Worm (Caenorhabditis elegans) whole organism, L1 larva: ENCODE measurements around the gene D1086.9.

ENCODE experiments used
- Y116A8C.19 ChIP-seq: sonication (generic microtip); optimal IDR thresholded peaks from 2 replicates; lab custom pipeline; 2016; ENCODE audit warnings: missing compliant biosample characterization, missing genetic modification characterization, borderline replicate concordance
- aha-1 ChIP-seq: fragments of 150-350 bp; optimal IDR thresholded peaks from 2 replicates; lab custom pipeline; 2014; ENCODE audit warnings: missing biosample characterization, missing genetic modification characterization
- aly-2 ChIP-seq: fragments of 150-350 bp; optimal IDR thresholded peaks from 2 replicates; lab custom pipeline; 2014; ENCODE audit warnings: missing biosample characterization, missing genetic modification characterization
- ama-1 ChIP-seq: fragments of 150-350 bp; optimal IDR thresholded peaks from 2 replicates; lab custom pipeline; 2014
- blmp-1 ChIP-seq: fragments of 150-350 bp; optimal IDR thresholded peaks from 2 replicates; lab custom pipeline; 2014; ENCODE audit warnings: missing biosample characterization, missing genetic modification characterization
- ceh-8 ChIP-seq: fragments of 200-800 bp; sonication (Bioruptor generic); optimal IDR thresholded peaks from 2 replicates; lab custom pipeline; 2018; ENCODE audit warnings: mild to moderate bottlenecking, missing genetic modification characterization, moderate library complexity, missing compliant biosample characterization
- ceh-82 ChIP-seq, 3 experiments: fragments of 150-350 bp in 1 of 3; sonication (generic microtip) in 2 of 3; optimal IDR thresholded peaks; 2 replicates each; lab custom pipeline; 2014 to 2017; ENCODE audit warnings: missing biosample characterization in 3 of 3, missing genetic modification characterization in 3 of 3
- ceh-88 ChIP-seq: fragments of 200-800 bp; sonication (Bioruptor generic); IDR thresholded peaks from 2 replicates; pipeline ENCODE4 v1.3.6; 2022; ENCODE audit warnings: missing genetic modification characterization, missing compliant biosample characterization
- ceh-90 ChIP-seq: sonication (generic microtip); optimal IDR thresholded peaks from 2 replicates; lab custom pipeline; 2016; ENCODE audit warnings: missing genetic modification characterization, missing compliant biosample characterization
- ces-1 ChIP-seq: fragments of 150-350 bp; optimal IDR thresholded peaks from 2 replicates; lab custom pipeline; 2014; ENCODE audit warnings: missing biosample characterization, missing genetic modification reagents, missing genetic modification characterization
- dpl-1 ChIP-seq, 3 experiments: fragments of 150-350 bp in 2 of 3; sonication (generic microtip) in 1 of 3; optimal IDR thresholded peaks; 2 replicates each; lab custom pipeline; 2014 to 2017; ENCODE audit warnings: missing biosample characterization in 3 of 3, missing genetic modification characterization in 3 of 3, missing genetic modification reagents in 3 of 3
- dsc-1 ChIP-seq: sonication (generic microtip); optimal IDR thresholded peaks from 2 replicates; lab custom pipeline; 2016; ENCODE audit warnings: mild to moderate bottlenecking, missing genetic modification characterization, missing compliant biosample characterization
- efl-1 ChIP-seq, 4 experiments: fragments of 150-350 bp; optimal IDR thresholded peaks in 3 of 4; peaks in 1 of 4; 1 replicate in 1 of 4; 2 replicates in 3 of 4; lab custom pipeline; 2014; ENCODE audit warnings: missing biosample characterization in 2 of 4, missing genetic modification characterization in 2 of 4, missing genetic modification reagents in 2 of 4
- egl-13 ChIP-seq: sonication (generic microtip); optimal IDR thresholded peaks from 2 replicates; lab custom pipeline; 2016; ENCODE audit warnings: missing genotype, missing genetic modification reagents, missing genetic modification characterization, missing compliant biosample characterization
- egl-27 ChIP-seq, 2 experiments: fragments of 150-350 bp in 1 of 2; sonication (generic microtip); optimal IDR thresholded peaks; 3 replicates each; lab custom pipeline; 2017 to 2018; ENCODE audit warnings: missing biosample characterization in 2 of 2, missing genetic modification characterization in 2 of 2, missing genetic modification reagents in 2 of 2
- elt-3 ChIP-seq, 6 experiments: fragments of 150-350 bp in 1 of 6; sonication (generic microtip); optimal IDR thresholded peaks; 2 replicates each; lab custom pipeline; 2017 to 2018; ENCODE audit warnings: missing biosample characterization in 6 of 6, missing genetic modification characterization in 6 of 6, inconsistent platforms in 1 of 6
- fkh-10 ChIP-seq: sonication (generic microtip); optimal IDR thresholded peaks from 2 replicates; lab custom pipeline; 2017; ENCODE audit warnings: missing biosample characterization, missing genetic modification reagents, missing genetic modification characterization
- fkh-4 ChIP-seq: sonication (generic microtip); optimal IDR thresholded peaks from 2 replicates; lab custom pipeline; 2016; ENCODE audit warnings: missing compliant biosample characterization, missing genetic modification characterization, borderline replicate concordance
- fkh-8 ChIP-seq: sonication (generic microtip); optimal IDR thresholded peaks from 2 replicates; lab custom pipeline; 2016; ENCODE audit warnings: mild to moderate bottlenecking, missing genetic modification characterization, missing compliant biosample characterization
- fos-1 ChIP-seq: fragments of 150-350 bp; optimal IDR thresholded peaks from 2 replicates; lab custom pipeline; 2014; ENCODE audit warnings: missing biosample characterization, missing genetic modification characterization
- irx-1 ChIP-seq: sonication (generic microtip); optimal IDR thresholded peaks from 2 replicates; lab custom pipeline; 2016; ENCODE audit warnings: missing genetic modification characterization, missing compliant biosample characterization
- isw-1 ChIP-seq: fragments of 200-800 bp; sonication (Bioruptor generic); IDR thresholded peaks from 2 replicates; pipeline ENCODE4 v1.3.6; 2022; ENCODE audit warnings: missing genetic modification characterization, missing compliant biosample characterization
- lin-13 ChIP-seq: fragments of 150-350 bp; optimal IDR thresholded peaks from 2 replicates; lab custom pipeline; 2014; ENCODE audit warnings: missing biosample characterization, missing genetic modification reagents, missing genetic modification characterization
- lin-14 ChIP-seq: fragments of 200-800 bp; sonication (Bioruptor generic); optimal IDR thresholded peaks from 2 replicates; lab custom pipeline; 2018; ENCODE audit warnings: mild to moderate bottlenecking, missing genetic modification characterization, moderate library complexity, missing compliant biosample characterization
- lin-15B ChIP-seq: fragments of 150-350 bp; sonication (generic microtip); optimal IDR thresholded peaks from 3 replicates; lab custom pipeline; 2014; ENCODE audit warnings: missing biosample characterization, missing genetic modification characterization
- lin-35 ChIP-seq, 2 experiments: fragments of 150-350 bp; optimal IDR thresholded peaks; 2 replicates each; lab custom pipeline; 2014; ENCODE audit warnings: missing biosample characterization in 2 of 2, missing genetic modification characterization in 2 of 2, missing genetic modification reagents in 2 of 2
- lin-39 ChIP-seq: fragments of 150-350 bp; optimal IDR thresholded peaks from 2 replicates; lab custom pipeline; 2014; ENCODE audit warnings: missing biosample characterization, missing genetic modification reagents, missing genetic modification characterization
- lsy-2 ChIP-seq, 2 experiments: fragments of 150-350 bp; optimal IDR thresholded peaks; 2 replicates each; lab custom pipeline; 2014; ENCODE audit warnings: missing biosample characterization in 2 of 2, missing genetic modification characterization in 2 of 2
- mab-9 ChIP-seq: fragments of 200-800 bp; sonication (Bioruptor generic); IDR thresholded peaks from 2 replicates; pipeline ENCODE4 v1.3.6; 2022; ENCODE audit warnings: missing genetic modification reagents, missing genetic modification characterization, missing compliant biosample characterization
- mdl-1 ChIP-seq, 2 experiments: fragments of 150-350 bp; optimal IDR thresholded peaks; 2 replicates each; lab custom pipeline; 2014 to 2017; ENCODE audit warnings: missing biosample characterization in 2 of 2, missing genetic modification characterization in 2 of 2, inconsistent platforms in 1 of 2
- mep-1 ChIP-seq: fragments of 150-350 bp; optimal IDR thresholded peaks from 2 replicates; lab custom pipeline; 2014; ENCODE audit warnings: missing biosample characterization, missing genetic modification characterization
- nhr-47 ChIP-seq: sonication (generic microtip); optimal IDR thresholded peaks from 2 replicates; lab custom pipeline; 2016; ENCODE audit warnings: mild to moderate bottlenecking, missing genetic modification characterization, moderate library complexity, missing compliant biosample characterization
- nhr-71 ChIP-seq: sonication (generic microtip); optimal IDR thresholded peaks from 2 replicates; lab custom pipeline; 2016; ENCODE audit warnings: mild to moderate bottlenecking, missing genetic modification characterization, moderate library complexity, missing compliant biosample characterization
- nhr-85 ChIP-seq: sonication (generic microtip); peaks from one replicate; lab custom pipeline; 2016; ENCODE audit warnings: missing genetic modification characterization, inconsistent platforms, missing compliant biosample characterization
- nhr-90 ChIP-seq: sonication (generic microtip); optimal IDR thresholded peaks from 2 replicates; lab custom pipeline; 2016; ENCODE audit warnings: mild to moderate bottlenecking, missing genetic modification characterization, missing compliant biosample characterization; ENCODE audit not compliant: poor library complexity
- pax-3 ChIP-seq: fragments of 200-800 bp; sonication (Bioruptor generic); optimal IDR thresholded peaks from 2 replicates; lab custom pipeline; 2018; ENCODE audit warnings: mild to moderate bottlenecking, missing genetic modification characterization, moderate library complexity, missing compliant biosample characterization
- pqm-1 ChIP-seq: sonication (generic microtip); optimal IDR thresholded peaks from 3 replicates; lab custom pipeline; 2017; ENCODE audit warnings: missing biosample characterization, missing genetic modification characterization
- skn-1 ChIP-seq: fragments of 150-350 bp; optimal IDR thresholded peaks from 2 replicates; lab custom pipeline; 2014; ENCODE audit warnings: missing biosample characterization, missing genetic modification characterization
- sptf-1 ChIP-seq: fragments of 150-350 bp; optimal IDR thresholded peaks from 2 replicates; lab custom pipeline; 2014; ENCODE audit warnings: missing biosample characterization, missing genetic modification characterization
- swsn-7 ChIP-seq: sonication (generic microtip); optimal IDR thresholded peaks from 2 replicates; lab custom pipeline; 2016; ENCODE audit warnings: missing genetic modification characterization, missing compliant biosample characterization
- tbx-2 ChIP-seq: sonication (generic microtip); optimal IDR thresholded peaks from 2 replicates; lab custom pipeline; 2016; ENCODE audit warnings: missing genetic modification characterization, missing compliant biosample characterization
- unc-62 ChIP-seq: fragments of 150-350 bp; optimal IDR thresholded peaks from 2 replicates; lab custom pipeline; 2014; ENCODE audit warnings: missing biosample characterization, missing genetic modification reagents, missing genetic modification characterization
- unc-86 ChIP-seq: sonication (generic microtip); optimal IDR thresholded peaks from 2 replicates; lab custom pipeline; 2016; ENCODE audit warnings: missing genetic modification characterization, missing compliant biosample characterization
- xbp-1 ChIP-seq: sonication (generic microtip); optimal IDR thresholded peaks from 2 replicates; lab custom pipeline; 2016; ENCODE audit warnings: missing genetic modification characterization, missing compliant biosample characterization

Gene D1086.9

ce11 chrV:14141846-14142245 lies 37.8 kb downstream of the D1086.9 start:
- no peak for TF ChIP-seq pqm-1 (tag; lab: Kevin White, UChicago)
- TF ChIP-seq lin-39 (tag; lab: Kevin White, UChicago), result no peak
- TF ChIP-seq lin-13 (GFP tag; lab: Kevin White, UChicago), result no peak
- no peak for TF ChIP-seq tbx-2 (tag; lab: Kevin White, UChicago)
- no peak for TF ChIP-seq blmp-1
- TF ChIP-seq fkh-4, result no peak
- TF ChIP-seq dpl-1 (GFP tag; optimal IDR thresholded peaks at IDR 0.05; lab: Kevin White, UChicago), result no peak
- TF ChIP-seq ceh-8, result no peak
- no peak for TF ChIP-seq sptf-1 (tag; lab: Kevin White, UChicago)
- no peak for TF ChIP-seq efl-1 (optimal IDR thresholded peaks at IDR 0.05; lab: Kevin White, UChicago)
- TF ChIP-seq efl-1 (GFP tag; optimal IDR thresholded peaks at IDR 0.05 in 1 of 2; lab: Kevin White, UChicago), result no peak
- TF ChIP-seq, all 84 proteins: peak for 0

- TF ChIP-seq mdl-1 (tag; optimal IDR thresholded peaks at IDR 0.05; lab: Kevin White, UChicago) (no peak), lin-39 (tag; lab: Kevin White, UChicago) (no peak), fkh-10 (peak; percentile 58), lin-35 (GFP tag; optimal IDR thresholded peaks at IDR 0.05; lab: Kevin White, UChicago) (peak in 1 of 2 experiments; percentile 34), fkh-4 (no peak), efl-1 (optimal IDR thresholded peaks at IDR 0.05; lab: Kevin White, UChicago) (peak; percentile 25 to 31), efl-1 (GFP tag; optimal IDR thresholded peaks at IDR 0.05 in 1 of 2; lab: Kevin White, UChicago) (peak in 1 of 2 experiments; percentile 62), elt-3 (tag; optimal IDR thresholded peaks at IDR 0.05; lab: Kevin White, UChicago) (no peak), isw-1 (GFP tag; lab: Robert Waterston, UW) (peak; percentile 16; the same call in 1 of the 2 replicates), swsn-7 (tag; lab: Kevin White, UChicago) (peak; percentile 3), dsc-1 (tag; lab: Kevin White, UChicago) (peak; percentile 12), aha-1 (tag; lab: Kevin White, UChicago) (no peak), lin-14 (GFP tag; lab: Kevin White, UChicago) (peak; percentile 93), nhr-47 (peak; percentile 59), dpl-1 (GFP tag; optimal IDR thresholded peaks at IDR 0.05; lab: Kevin White, UChicago) (peak in 1 of 3 experiments; percentile 21), mep-1 (tag; lab: Kevin White, UChicago) (peak; percentile 23), Y116A8C.19 (no peak), pax-3 (no peak), skn-1 (no peak), tbx-2 (tag; lab: Kevin White, UChicago) (peak; percentile 34), irx-1 (tag; lab: Kevin White, UChicago) (no peak), lsy-2 (tag; optimal IDR thresholded peaks at IDR 0.05; lab: Kevin White, UChicago) (peak in 1 of 2 experiments; percentile 53), egl-13 (tag; lab: Kevin White, UChicago) (no peak), unc-86 (tag; lab: Kevin White, UChicago) (peak; percentile 56), ceh-82 (tag; optimal IDR thresholded peaks at IDR 0.05; lab: Kevin White, UChicago) (peak in 2 of 3 experiments; percentile 33 to 53), mab-9 (GFP tag; lab: Robert Waterston, UW) (peak; percentile 53; the same call in 1 of the 2 replicates), nhr-71 (tag; lab: Kevin White, UChicago) (peak; percentile 53), fkh-8 (tag; lab: Kevin White, UChicago) (peak; percentile 63)
Observed at ce11 chrV:14143634-14144033, 39.6 kb downstream of the D1086.9 start.

- no peak for TF ChIP-seq fos-1 (tag; lab: Kevin White, UChicago)
- no peak for TF ChIP-seq aly-2 (tag; lab: Kevin White, UChicago)
- TF ChIP-seq dsc-1 (tag; lab: Kevin White, UChicago), result no peak
- TF ChIP-seq isw-1 (GFP tag; lab: Robert Waterston, UW), result no peak
- TF ChIP-seq ceh-90 (tag; lab: Kevin White, UChicago), result no peak
- TF ChIP-seq ama-1 (lab: Kevin White, UChicago), result no peak
- no peak for TF ChIP-seq unc-62
- no peak for TF ChIP-seq mab-9 (GFP tag; lab: Robert Waterston, UW)
- no peak for TF ChIP-seq ces-1
- no peak for TF ChIP-seq lin-14 (GFP tag; lab: Kevin White, UChicago)
- no peak for TF ChIP-seq egl-27 (tag; optimal IDR thresholded peaks at IDR 0.05; lab: Kevin White, UChicago)
- TF ChIP-seq xbp-1, result no peak
- no peak for TF ChIP-seq swsn-7 (tag; lab: Kevin White, UChicago)
- no peak for TF ChIP-seq ceh-88 (GFP tag; lab: Robert Waterston, UW)
- no peak for TF ChIP-seq nhr-90 (tag; lab: Kevin White, UChicago)
- no peak for TF ChIP-seq lin-15B (tag; lab: Kevin White, UChicago)
- TF ChIP-seq nhr-85 (tag; lab: Kevin White, UChicago), result no peak
Observed at ce11 chrV:14145267-14145666, 41.2 kb downstream of the D1086.9 start, which contains the start of gene par-1. par-1 (minus strand) TSS chrV:14145367.
